Worm (Caenorhabditis elegans) whole organism, late embryonic: ENCODE measurements around the gene vkmt-1.

ENCODE experiments used
- ama-1 ChIP-seq: fragments of 150-350 bp; optimal IDR thresholded peaks from 2 replicates; lab custom pipeline; 2014
- fkh-10 ChIP-seq: fragments of 150-350 bp; optimal IDR thresholded peaks from 2 replicates; lab custom pipeline; 2014; ENCODE audit warnings: missing biosample characterization, missing genetic modification reagents, missing genetic modification characterization
- hlh-6 ChIP-seq: sonication (generic microtip); optimal IDR thresholded peaks from 2 replicates; lab custom pipeline; 2016; ENCODE audit warnings: missing genotype, missing genetic modification characterization, missing compliant biosample characterization
- lim-6 ChIP-seq: sonication (generic microtip); optimal IDR thresholded peaks from 2 replicates; lab custom pipeline; 2016; ENCODE audit warnings: missing genetic modification characterization, missing compliant biosample characterization
- nfya-1 ChIP-seq: sonication (generic microtip); optimal IDR thresholded peaks from 2 replicates; lab custom pipeline; 2017; ENCODE audit warnings: missing genetic modification characterization, mild to moderate bottlenecking, missing compliant biosample characterization, antibody characterized with exemption, moderate library complexity
- nhr-11 ChIP-seq: fragments of 150-350 bp; optimal IDR thresholded peaks from 2 replicates; lab custom pipeline; 2014; ENCODE audit warnings: missing biosample characterization, missing genetic modification characterization
- pha-4 ChIP-seq: fragments of 150-350 bp; optimal IDR thresholded peaks from 2 replicates; lab custom pipeline; 2018; ENCODE audit warnings: missing biosample characterization, missing genetic modification reagents, missing genetic modification characterization
- syd-9 ChIP-seq: sonication (generic microtip); optimal IDR thresholded peaks from 2 replicates; lab custom pipeline; 2016; ENCODE audit warnings: mild to moderate bottlenecking, missing genetic modification characterization, moderate library complexity, missing compliant biosample characterization
- unc-3 ChIP-seq, 2 experiments: fragments of 200-800 bp in 1 of 2; sonication (Bioruptor generic) in 1 of 2; sonication (generic microtip) in 1 of 2; conservative IDR thresholded peaks in 1 of 2; optimal IDR thresholded peaks in 1 of 2; 2 replicates each; pipeline versions ENCODE4 v1.3.6 to Lab custom; 2016 to 2022; ENCODE audit warnings: missing compliant biosample characterization in 2 of 2, missing genetic modification characterization in 2 of 2, missing genetic modification reagents in 1 of 2
- unc-86 ChIP-seq: sonication (generic microtip); optimal IDR thresholded peaks from 2 replicates; lab custom pipeline; 2016; ENCODE audit warnings: missing genetic modification characterization, missing compliant biosample characterization

DNA sequence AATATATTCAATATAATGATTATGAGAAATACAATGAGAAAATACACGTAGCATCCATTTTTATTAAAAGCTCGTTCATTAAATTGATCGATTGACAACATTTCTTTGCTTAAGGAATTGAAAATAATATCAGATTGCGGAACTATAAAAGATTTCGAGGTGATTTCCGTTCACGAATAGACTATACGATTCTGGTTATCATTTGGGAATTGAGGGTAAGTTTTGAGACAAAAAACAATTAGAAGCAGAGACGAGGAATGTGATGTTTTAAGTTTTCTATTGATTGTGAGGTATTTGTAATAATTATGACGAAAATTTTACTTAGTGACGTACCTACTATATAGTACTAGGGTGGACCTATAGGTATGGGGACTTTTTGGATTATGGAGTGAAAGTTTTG, 39.7 kb upstream of the vkmt-1 start, which contains the start of gene sre-19:
- no peak for TF ChIP-seq unc-3 (GFP tag; conservative IDR thresholded peaks at IDR 0.05; lab: Robert Waterston, UW)
- TF ChIP-seq unc-3 (tag; optimal IDR thresholded peaks at IDR 0.05; lab: Kevin White, UChicago) = no peak
- TF ChIP-seq nhr-11 (tag; lab: Kevin White, UChicago) = no peak
- no peak for TF ChIP-seq ama-1 (lab: Kevin White, UChicago)
- no peak for TF ChIP-seq lim-6 (tag; lab: Kevin White, UChicago)
- no peak for TF ChIP-seq unc-86
- no peak for TF ChIP-seq nfya-1 (tag; lab: Kevin White, UChicago)
- TF ChIP-seq pha-4 (tag; lab: Kevin White, UChicago) = no peak
- no peak for TF ChIP-seq syd-9
- no peak for TF ChIP-seq fkh-10 (GFP tag; lab: Kevin White, UChicago)
- TF ChIP-seq hlh-6 (tag; lab: Kevin White, UChicago) = no peak
